Fruit fly (Drosophila melanogaster) whole organism, embryonic: Measurements from ENCODE around the gene CG15296.
A peak's percentile ranks its signal among the peaks of the same experiment; 100 is the strongest.

Source experiments
- Antp ChIP-seq: fragments of 200-800 bp; sonication (Bioruptor generic); optimal IDR thresholded peaks from 3 replicates; lab custom pipeline; 2016; ENCODE audit warnings: missing biosample characterization, missing genetic modification characterization
- Blimp-1 ChIP-seq: fragments of 200-800 bp; sonication (Bioruptor generic); optimal IDR thresholded peaks from 3 replicates; lab custom pipeline; 2018; ENCODE audit warnings: missing biosample characterization, missing genetic modification characterization, mild to moderate bottlenecking, moderate library complexity, missing genetic modification reagents
- CG1024 ChIP-seq: fragments of 200-800 bp; sonication (Bioruptor generic); IDR thresholded peaks from 2 replicates; pipeline ENCODE4 v1.3.6; 2022; ENCODE audit warnings: missing biosample characterization, missing genetic modification characterization
- CG11093 ChIP-seq: fragments of 200-800 bp; sonication (Bioruptor generic); IDR thresholded peaks from 3 replicates; pipeline ENCODE4 v1.3.6; 2022; ENCODE audit warnings: missing biosample characterization, missing genetic modification characterization
- CG14441 ChIP-seq: fragments of 200-800 bp; sonication (Bioruptor generic); IDR thresholded peaks from 2 replicates; pipeline ENCODE4 v1.3.6; 2022; ENCODE audit warnings: missing biosample characterization, missing genetic modification characterization
- CG15601 ChIP-seq: fragments of 200-800 bp; sonication (Bioruptor generic); optimal IDR thresholded peaks from 3 replicates; lab custom pipeline; 2019; ENCODE audit warnings: missing biosample characterization, mild to moderate bottlenecking, missing genetic modification characterization, moderate library complexity
- CG15696 ChIP-seq: fragments of 200-800 bp; sonication (Bioruptor generic); optimal IDR thresholded peaks from 2 replicates; lab custom pipeline; 2019; ENCODE audit warnings: missing biosample characterization, mild to moderate bottlenecking, missing genetic modification characterization, moderate library complexity
- CG1603 ChIP-seq: fragments of 200-800 bp; sonication (Bioruptor generic); optimal IDR thresholded peaks from 2 replicates; lab custom pipeline; 2019; ENCODE audit warnings: missing biosample characterization, mild to moderate bottlenecking, missing genetic modification characterization, moderate library complexity
- CG16813 ChIP-seq: fragments of 200-800 bp; sonication (Bioruptor generic); IDR thresholded peaks from 3 replicates; pipeline ENCODE4 v1.3.6; 2022; ENCODE audit warnings: missing biosample characterization, missing genetic modification characterization; ENCODE audit not compliant: partially characterized antibody
- CG1832 ChIP-seq: fragments of 200-800 bp; sonication (Bioruptor generic); optimal IDR thresholded peaks from 2 replicates; lab custom pipeline; 2017; ENCODE audit warnings: missing biosample characterization, mild to moderate bottlenecking, missing genetic modification characterization, inconsistent platforms
- CG18476 ChIP-seq: fragments of 200-800 bp; sonication (Bioruptor generic); optimal IDR thresholded peaks from 2 replicates; lab custom pipeline; 2016; ENCODE audit warnings: missing biosample characterization, mild to moderate bottlenecking, missing genetic modification characterization
- CG18599 ChIP-seq: fragments of 200-800 bp; sonication (Bioruptor generic); optimal IDR thresholded peaks from 3 replicates; lab custom pipeline; 2017; ENCODE audit warnings: missing biosample characterization, missing genetic modification characterization, mild to moderate bottlenecking, moderate library complexity, missing genetic modification reagents
- CG32532 ChIP-seq: fragments of 200-800 bp; sonication (Bioruptor generic); IDR thresholded peaks from 2 replicates; pipeline ENCODE4 v1.3.6; 2022; ENCODE audit warnings: missing biosample characterization, missing genetic modification characterization
- CG3281 ChIP-seq: fragments of 200-800 bp; sonication (Bioruptor generic); optimal IDR thresholded peaks from 3 replicates; lab custom pipeline; 2017; ENCODE audit warnings: missing biosample characterization, mild to moderate bottlenecking, missing genetic modification characterization
- CG34376 ChIP-seq: fragments of 200-800 bp; sonication (Bioruptor generic); optimal IDR thresholded peaks from 2 replicates; lab custom pipeline; 2018; ENCODE audit warnings: missing biosample characterization, mild to moderate bottlenecking, missing genetic modification characterization
- CG3995 ChIP-seq: fragments of 200-800 bp; sonication (Bioruptor generic); optimal IDR thresholded peaks from 3 replicates; lab custom pipeline; 2016; ENCODE audit warnings: missing biosample characterization, missing genetic modification characterization
- CG4360 ChIP-seq: fragments of 200-800 bp; sonication (Bioruptor generic); IDR thresholded peaks from 2 replicates; pipeline ENCODE4 v1.3.6; 2022; ENCODE audit warnings: missing biosample characterization, missing genetic modification characterization
- CG6175 ChIP-seq: fragments of 200-800 bp; sonication (Bioruptor generic); IDR thresholded peaks from 3 replicates; pipeline ENCODE4 v1.3.6; 2022; ENCODE audit warnings: missing biosample characterization, missing genetic modification characterization
- CG8290 ChIP-seq, 3 experiments: fragments of 200-800 bp; sonication (Bioruptor generic); optimal IDR thresholded peaks; 2 replicates each; lab custom pipeline; 2016 to 2019; ENCODE audit warnings: missing biosample characterization in 3 of 3, missing genetic modification characterization in 3 of 3, mild to moderate bottlenecking in 2 of 3, moderate library complexity in 1 of 3
- CG9876 ChIP-seq: fragments of 200-800 bp; sonication (Bioruptor generic); optimal IDR thresholded peaks from 2 replicates; lab custom pipeline; 2016; ENCODE audit warnings: missing biosample characterization, missing genetic modification characterization
- CoRest ChIP-seq: fragments of 200-800 bp; sonication (Bioruptor generic); optimal IDR thresholded peaks from 3 replicates; lab custom pipeline; 2018; ENCODE audit warnings: missing biosample characterization, mild to moderate bottlenecking, missing genetic modification characterization, moderate library complexity
- CrebB ChIP-seq: fragments of 200-800 bp; sonication (Bioruptor generic); optimal IDR thresholded peaks from 3 replicates; lab custom pipeline; 2018; ENCODE audit warnings: missing biosample characterization, mild to moderate bottlenecking, missing genetic modification characterization
- H2.0 ChIP-seq: fragments of 200-800 bp; sonication (Bioruptor generic); IDR thresholded peaks from 2 replicates; pipeline ENCODE4 v1.3.6; 2022; ENCODE audit warnings: missing biosample characterization, missing genetic modification characterization
- Kr ChIP-seq: fragments of 200-800 bp; sonication (Bioruptor generic); optimal IDR thresholded peaks from 2 replicates; lab custom pipeline; 2017; ENCODE audit warnings: missing biosample characterization, mild to moderate bottlenecking, missing genetic modification characterization
- Mad ChIP-seq: fragments of 200-800 bp; sonication (Bioruptor generic); optimal IDR thresholded peaks from 2 replicates; lab custom pipeline; 2016; ENCODE audit warnings: missing biosample characterization, missing genetic modification characterization
- Sox100B ChIP-seq: fragments of 200-800 bp; sonication (Bioruptor generic); optimal IDR thresholded peaks from 3 replicates; lab custom pipeline; 2018; ENCODE audit warnings: missing biosample characterization, mild to moderate bottlenecking, missing genetic modification characterization
- Spps ChIP-seq: fragments of 200-800 bp; sonication (Bioruptor generic); optimal IDR thresholded peaks from 2 replicates; lab custom pipeline; 2018; ENCODE audit warnings: missing biosample characterization, mild to moderate bottlenecking, missing genetic modification characterization
- Ssrp ChIP-seq: fragments of 200-800 bp; sonication (Bioruptor generic); optimal IDR thresholded peaks from 2 replicates; lab custom pipeline; 2018; ENCODE audit warnings: missing biosample characterization, mild to moderate bottlenecking, missing genetic modification characterization, moderate library complexity
- Stat92E ChIP-seq, 3 experiments: fragments of >200 bp in 2 of 3; fragments of 200-800 bp in 1 of 3; sonication (Bioruptor generic) in 1 of 3; optimal IDR thresholded peaks; 2 replicates each; lab custom pipeline; 2017 to 2019; ENCODE audit warnings: missing biosample characterization in 3 of 3, missing genetic modification characterization in 3 of 3, mild to moderate bottlenecking in 1 of 3, moderate library complexity in 1 of 3
- Taf1 ChIP-seq: fragments of 200-800 bp; sonication (Bioruptor generic); IDR thresholded peaks from 2 replicates; pipeline ENCODE4 v1.3.6; 2022; ENCODE audit warnings: missing biosample characterization, missing genetic modification characterization
- br ChIP-seq: fragments of >200 bp; optimal IDR thresholded peaks from 2 replicates; lab custom pipeline; 2017
- dimm ChIP-seq: fragments of 200-800 bp; sonication (Bioruptor generic); IDR thresholded peaks from 2 replicates; pipeline ENCODE4 v1.3.6; 2022; ENCODE audit warnings: missing biosample characterization, missing genetic modification characterization
- disco-r ChIP-seq: fragments of 200-800 bp; sonication (Bioruptor generic); optimal IDR thresholded peaks from 2 replicates; lab custom pipeline; 2016; ENCODE audit warnings: missing biosample characterization, missing genetic modification characterization
- dpn ChIP-seq, 2 experiments: fragments of 200-800 bp; sonication (Bioruptor generic); optimal IDR thresholded peaks; 3 replicates each; lab custom pipeline; 2016; ENCODE audit warnings: missing biosample characterization in 2 of 2, missing genetic modification characterization in 2 of 2
- dysf ChIP-seq: fragments of 200-800 bp; sonication (Bioruptor generic); IDR thresholded peaks from 3 replicates; pipeline ENCODE4 v1.3.6; 2022; ENCODE audit warnings: missing biosample characterization, missing genetic modification characterization
- eve ChIP-seq, 2 experiments: fragments of >200 bp; optimal IDR thresholded peaks; 2 replicates each; lab custom pipeline; 2017; ENCODE audit warnings: missing biosample characterization in 2 of 2, missing genetic modification characterization in 2 of 2
- fru ChIP-seq: fragments of >200 bp; optimal IDR thresholded peaks from 2 replicates; lab custom pipeline; 2017
- hkb ChIP-seq, 2 experiments: fragments of 200-800 bp in 1 of 2; fragments of >200 bp in 1 of 2; sonication (Bioruptor generic) in 1 of 2; IDR thresholded peaks in 1 of 2; optimal IDR thresholded peaks in 1 of 2; 2 replicates each; pipeline versions ENCODE4 v1.3.6 to Lab custom; 2017 to 2022; ENCODE audit warnings: missing biosample characterization in 1 of 2, missing genetic modification characterization in 1 of 2
- org-1 ChIP-seq: fragments of 200-800 bp; sonication (Bioruptor generic); optimal IDR thresholded peaks from 2 replicates; lab custom pipeline; 2017; ENCODE audit warnings: missing biosample characterization, missing genetic modification characterization
- p53 ChIP-seq: fragments of 200-800 bp; sonication (Bioruptor generic); optimal IDR thresholded peaks from 2 replicates; lab custom pipeline; 2016; ENCODE audit warnings: missing biosample characterization, missing genetic modification characterization
- phol ChIP-seq: fragments of 200-800 bp; sonication (Bioruptor generic); optimal IDR thresholded peaks from 3 replicates; lab custom pipeline; 2018; ENCODE audit warnings: missing biosample characterization, mild to moderate bottlenecking, missing genetic modification characterization, moderate library complexity
- shn ChIP-seq: fragments of 200-800 bp; sonication (Bioruptor generic); optimal IDR thresholded peaks from 3 replicates; lab custom pipeline; 2016; ENCODE audit warnings: missing biosample characterization, missing genetic modification characterization
- slbo ChIP-seq: fragments of 200-800 bp; sonication (Bioruptor generic); IDR thresholded peaks from 2 replicates; pipeline ENCODE4 v1.3.6; 2022; ENCODE audit warnings: missing biosample characterization, missing genetic modification characterization
- ssp ChIP-seq: fragments of 200-800 bp; sonication (Bioruptor generic); IDR thresholded peaks from 2 replicates; pipeline ENCODE4 v1.3.6; 2022; ENCODE audit warnings: missing biosample characterization, missing genetic modification characterization
- stc ChIP-seq: fragments of 200-800 bp; sonication (Bioruptor generic); IDR thresholded peaks from 2 replicates; pipeline ENCODE4 v1.3.6; 2022; ENCODE audit warnings: missing biosample characterization, missing genetic modification characterization
- tin ChIP-seq: fragments of 200-800 bp; sonication (Bioruptor generic); optimal IDR thresholded peaks from 3 replicates; lab custom pipeline; 2016; ENCODE audit warnings: missing biosample characterization, missing genetic modification characterization
- unc-4 ChIP-seq: fragments of 200-800 bp; sonication (Bioruptor generic); IDR thresholded peaks from 2 replicates; pipeline ENCODE4 v1.3.6; 2022; ENCODE audit warnings: missing biosample characterization, missing genetic modification characterization; ENCODE audit not compliant: partially characterized antibody
- wdn ChIP-seq: fragments of 200-800 bp; sonication (Bioruptor generic); IDR thresholded peaks from 2 replicates; pipeline ENCODE4 v1.3.6; 2022; ENCODE audit warnings: missing biosample characterization, missing genetic modification characterization
- zfh1 ChIP-seq: fragments of 200-800 bp; sonication (Bioruptor generic); IDR thresholded peaks from 3 replicates; pipeline ENCODE4 v1.3.6; 2022; ENCODE audit warnings: missing biosample characterization, missing genetic modification characterization
- zfh2 ChIP-seq: fragments of 200-800 bp; sonication (Bioruptor generic); optimal IDR thresholded peaks from 2 replicates; lab custom pipeline; 2016; ENCODE audit warnings: missing biosample characterization, missing genetic modification characterization

The CG15296 gene

DNA sequence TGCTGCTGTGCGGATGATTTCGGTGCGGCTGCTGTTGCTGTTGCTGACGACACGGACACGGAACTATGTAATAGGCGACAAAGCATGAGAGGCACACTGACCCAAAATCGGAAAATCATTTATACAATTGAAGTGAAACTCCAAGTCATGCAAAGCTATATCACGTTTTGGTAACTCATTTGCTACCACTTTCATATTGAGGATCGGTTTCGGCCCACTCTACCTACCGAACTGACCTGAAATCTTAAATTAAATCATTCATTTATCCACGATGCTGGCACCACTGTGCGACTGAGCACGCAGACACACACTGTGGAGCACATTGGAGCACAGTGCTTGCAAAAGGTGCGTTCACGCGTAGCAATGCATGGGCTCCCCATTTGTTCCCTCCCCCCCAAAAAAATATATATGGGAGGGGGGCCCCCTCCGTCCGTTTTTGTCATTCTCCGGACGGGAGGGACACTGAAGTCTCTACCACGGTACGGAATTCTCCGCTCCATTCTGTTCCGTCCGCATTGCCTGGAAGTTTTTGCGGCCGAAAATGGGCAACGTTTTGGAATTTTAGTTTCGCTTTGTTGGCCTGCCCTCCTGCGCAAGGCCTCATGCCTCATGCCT lies 3.9 kb upstream of the CG15296 start (continued):
- TF ChIP-seq H2.0 (GFP tag; lab: Robert Waterston, UW) (0 out of 2 replicates have a peak, but pooled peaks have one; percentile 19), CG3995 (GFP tag; lab: Kevin White, UChicago) (no peak), dpn (GFP tag; optimal IDR thresholded peaks at IDR 0.05; lab: Kevin White, UChicago) (peak; percentile 23 to 66), disco-r (GFP tag; lab: Kevin White, UChicago) (peak; percentile 18), slbo (peak; percentile 47), Spps (no peak), CG18476 (GFP tag; lab: Kevin White, UChicago) (no peak), CoRest (tag; lab: Kevin White, UChicago) (peak; percentile 31), CG16813 (GFP tag; lab: Robert Waterston, UW) (no peak), Blimp-1 (GFP tag; lab: Kevin White, UChicago) (peak; percentile 56), wdn (0 out of 2 replicates have a peak, but pooled peaks have one; percentile 23), CG18599 (GFP tag; lab: Kevin White, UChicago) (peak; percentile 61), ssp (GFP tag; lab: Robert Waterston, UW) (no peak), CG34376 (GFP tag; lab: Kevin White, UChicago) (no peak), Mad (no peak), dysf (GFP tag; lab: Robert Waterston, UW) (peak; percentile 54; the same call in 2 of the 3 replicates), zfh2 (GFP tag; lab: Kevin White, UChicago) (no peak), CG14441 (no peak; the same call in 1 of the 2 replicates), dimm (GFP tag; lab: Robert Waterston, UW) (no peak), org-1 (peak; percentile 62), Stat92E (GFP tag; optimal IDR thresholded peaks at IDR 0.05; lab: Kevin White, UChicago) (no peak), stc (peak; percentile 23; the same call in 1 of the 2 replicates), Taf1 (GFP tag; lab: Robert Waterston, UW) (no peak), p53 (GFP tag; lab: Kevin White, UChicago) (no peak), CG6175 (GFP tag; lab: Robert Waterston, UW) (no peak), CG4360 (GFP tag; lab: Robert Waterston, UW) (no peak), CG15696 (tag; lab: Kevin White, UChicago) (no peak), CG1603 (tag; lab: Kevin White, UChicago) (peak; percentile 86), CG1832 (GFP tag; lab: Kevin White, UChicago) (no peak), CG11093 (GFP tag; lab: Robert Waterston, UW) (no peak), Ssrp (tag; lab: Kevin White, UChicago) (peak; percentile 38), br (lab: Kevin White, UChicago) (no peak), zfh1 (GFP tag; lab: Robert Waterston, UW) (peak; percentile 43; the same call in 1 of the 3 replicates), Kr (GFP tag; lab: Kevin White, UChicago) (no peak), Sox100B (GFP tag; lab: Kevin White, UChicago) (peak; percentile 16), CG9876 (GFP tag; lab: Kevin White, UChicago) (no peak), shn (peak; percentile 14), Antp (GFP tag; lab: Kevin White, UChicago) (peak; percentile 45), CG3281 (GFP tag; lab: Kevin White, UChicago) (peak; percentile 11), CG1024 (no peak), hkb (optimal IDR thresholded peaks at IDR 0.05; lab: Kevin White, UChicago) (no peak), hkb (GFP tag; IDR thresholded peaks at IDR 0.05; lab: Robert Waterston, UW) (peak; percentile 72), CrebB (tag; lab: Kevin White, UChicago) (no peak), CG32532 (GFP tag; lab: Robert Waterston, UW) (0 out of 2 replicates have a peak, but pooled peaks have one; percentile 15), tin (GFP tag; lab: Kevin White, UChicago) (peak; percentile 39), eve (GFP tag; optimal IDR thresholded peaks at IDR 0.05; lab: Kevin White, UChicago) (no peak), phol (tag; lab: Kevin White, UChicago) (peak; percentile 56), CG8290 (GFP tag; optimal IDR thresholded peaks at IDR 0.05; lab: Kevin White, UChicago) (no peak), CG8290 (tag; optimal IDR thresholded peaks at IDR 0.05; lab: Kevin White, UChicago) (peak in 1 of 2 experiments; percentile 77), unc-4 (no peak), fru (lab: Kevin White, UChicago) (no peak), CG15601 (tag; lab: Kevin White, UChicago) (peak; percentile 19)
